Fruit fly (Drosophila melanogaster): ENCODE results near the gene Tep2.
"Not testable (repeated sequence)": the region's sequence is repeated elsewhere in the genome, so short reads cannot be mapped to it uniquely, and the experiment has no call there.

The Tep2 gene

dm6 chr2L:7701417-7701816, at the start of gene Tep2:
Tep2 (minus strand) TSS chr2L:7701601.
- TF ChIP-seq Myc (optimal IDR thresholded peaks at IDR 0.05), result no peak
- no peak for TF ChIP-seq psq (optimal IDR thresholded peaks at IDR 0.05)
- no peak for TF ChIP-seq h (optimal IDR thresholded peaks at IDR 0.05)
- TF ChIP-seq ttk (optimal IDR thresholded peaks at IDR 0.05), result no peak
- no peak for TF ChIP-seq insv (optimal IDR thresholded peaks at IDR 0.05)
- TF ChIP-seq Sin3A (optimal IDR thresholded peaks at IDR 0.05), result no peak

dm6 chr2L:7750631-7751161, 49.3 kb upstream of the Tep2 start:
- TF ChIP-seq h (optimal IDR thresholded peaks at IDR 0.05) (no peak), psq (optimal IDR thresholded peaks at IDR 0.05) (no peak), Myc (optimal IDR thresholded peaks at IDR 0.05) (no peak)

dm6 chr2L:7746975-7747374, 45.6 kb upstream of the Tep2 start, which contains the start of gene ATPsynGL:
ATPsynGL (plus strand) TSS chr2L:7747275.
- TF ChIP-seq psq (optimal IDR thresholded peaks at IDR 0.05), result no peak
- no peak for TF ChIP-seq insv (optimal IDR thresholded peaks at IDR 0.05)
- TF ChIP-seq h (optimal IDR thresholded peaks at IDR 0.05), result no peak
- TF ChIP-seq ttk (optimal IDR thresholded peaks at IDR 0.05), result no peak
- no peak for TF ChIP-seq Myc (optimal IDR thresholded peaks at IDR 0.05)
- no peak for TF ChIP-seq Sin3A (optimal IDR thresholded peaks at IDR 0.05)

dm6 chr2L:7744739-7745138, 43.3 kb upstream of the Tep2 start, which contains the start of gene CG7214:
CG7214 (minus strand) TSS chr2L:7744839.
- TF ChIP-seq h (optimal IDR thresholded peaks at IDR 0.05), result no peak
- no peak for TF ChIP-seq Sin3A (optimal IDR thresholded peaks at IDR 0.05)
- TF ChIP-seq psq (optimal IDR thresholded peaks at IDR 0.05), result no peak

- TF ChIP-seq Sin3A (optimal IDR thresholded peaks at IDR 0.05) (no peak), insv (optimal IDR thresholded peaks at IDR 0.05) (no peak), Myc (optimal IDR thresholded peaks at IDR 0.05) (no peak), h (optimal IDR thresholded peaks at IDR 0.05) (no peak), psq (optimal IDR thresholded peaks at IDR 0.05) (no peak), ttk (optimal IDR thresholded peaks at IDR 0.05) (no peak)
Observed at dm6 chr2L:7744208-7744607, 42.8 kb upstream of the Tep2 start.

- TF ChIP-seq Myc (optimal IDR thresholded peaks at IDR 0.05) (no peak), psq (optimal IDR thresholded peaks at IDR 0.05) (no peak), h (optimal IDR thresholded peaks at IDR 0.05) (no peak), Sin3A (optimal IDR thresholded peaks at IDR 0.05) (no peak), insv (optimal IDR thresholded peaks at IDR 0.05) (no peak), ttk (optimal IDR thresholded peaks at IDR 0.05) (no peak)
Observed at dm6 chr2L:7741437-7741836, 40.0 kb upstream of the Tep2 start, which contains the start of gene Acp1. Acp1 (minus strand) TSS chr2L:7741537.

dm6 chr2L:7738709-7739108, 37.3 kb upstream of the Tep2 start, which contains the start of gene CG31904:
CG31904 (minus strand) TSS chr2L:7738809.
- TF ChIP-seq h, psq, Sin3A (optimal IDR thresholded peaks at IDR 0.05): not testable (repeated sequence)

dm6 chr2L:7732570-7732969, 31.2 kb upstream of the Tep2 start, which contains the start of gene CG13796:
CG13796 (minus strand) TSS chr2L:7732670.
- TF ChIP-seq ttk, insv, h (optimal IDR thresholded peaks at IDR 0.05): not testable (repeated sequence)

dm6 chr2L:7726268-7726997, 25.0 kb upstream of the Tep2 start, which contains the start of gene CG13795:
CG13795 (minus strand) TSS chr2L:7726298.
- TF ChIP-seq psq (optimal IDR thresholded peaks at IDR 0.05) (no peak), Sin3A (optimal IDR thresholded peaks at IDR 0.05) (no peak), ttk (optimal IDR thresholded peaks at IDR 0.05) (no peak), insv (optimal IDR thresholded peaks at IDR 0.05) (no peak), h (optimal IDR thresholded peaks at IDR 0.05) (no peak), Myc (optimal IDR thresholded peaks at IDR 0.05) (no peak)

dm6 chr2L:7722723-7723122, 21.3 kb upstream of the Tep2 start, which contains the start of gene CG13794:
CG13794 (minus strand) TSS chr2L:7722823.
- TF ChIP-seq insv (optimal IDR thresholded peaks at IDR 0.05) (no peak), psq (optimal IDR thresholded peaks at IDR 0.05) (no peak)

- no peak for TF ChIP-seq Sin3A (optimal IDR thresholded peaks at IDR 0.05)
- TF ChIP-seq Myc (optimal IDR thresholded peaks at IDR 0.05), result no peak
- TF ChIP-seq ttk (optimal IDR thresholded peaks at IDR 0.05), result no peak
- TF ChIP-seq insv (optimal IDR thresholded peaks at IDR 0.05), result no peak
- TF ChIP-seq psq (optimal IDR thresholded peaks at IDR 0.05), result no peak
- TF ChIP-seq h (optimal IDR thresholded peaks at IDR 0.05), result no peak
Observed at dm6 chr2L:7722102-7722501, 20.7 kb upstream of the Tep2 start.

- no peak for TF ChIP-seq insv (optimal IDR thresholded peaks at IDR 0.05)
- no peak for TF ChIP-seq Sin3A (optimal IDR thresholded peaks at IDR 0.05)
- TF ChIP-seq ttk (optimal IDR thresholded peaks at IDR 0.05), result no peak
- no peak for TF ChIP-seq psq (optimal IDR thresholded peaks at IDR 0.05)
- no peak for TF ChIP-seq h (optimal IDR thresholded peaks at IDR 0.05)
- no peak for TF ChIP-seq Myc (optimal IDR thresholded peaks at IDR 0.05)
Observed at dm6 chr2L:7719387-7719786, 18.0 kb upstream of the Tep2 start, which contains the start of gene CG13793. CG13793 (minus strand) TSS chr2L:7719487.

dm6 chr2L:7716545-7716944, 15.1 kb upstream of the Tep2 start, which contains the start of gene CG33296:
CG33296 (minus strand) TSS chr2L:7716645.
- TF ChIP-seq h (optimal IDR thresholded peaks at IDR 0.05), result no peak
- no peak for TF ChIP-seq psq (optimal IDR thresholded peaks at IDR 0.05)
- TF ChIP-seq Sin3A (optimal IDR thresholded peaks at IDR 0.05), result no peak
- TF ChIP-seq ttk (optimal IDR thresholded peaks at IDR 0.05), result no peak
- no peak for TF ChIP-seq Myc (optimal IDR thresholded peaks at IDR 0.05)
- no peak for TF ChIP-seq insv (optimal IDR thresholded peaks at IDR 0.05)

All from Kc167 (cell line).